Worm (Caenorhabditis elegans) whole organism, L4 larva: ENCODE data around the gene C29A12.6.

Source experiments
- D1046.2 ChIP-seq: fragments of 200-800 bp; sonication (Bioruptor generic); IDR thresholded peaks from 2 replicates; pipeline ENCODE4 v1.3.6; 2022; ENCODE audit warnings: missing genetic modification characterization, missing compliant biosample characterization
- F44E2.7 ChIP-seq: fragments of 200-800 bp; sonication (Bioruptor generic); IDR thresholded peaks from 2 replicates; pipeline ENCODE4 v2.1.2; 2022; ENCODE audit warnings: missing genetic modification characterization, missing compliant biosample characterization
- T20F7.1 ChIP-seq: fragments of 200-800 bp; sonication (Bioruptor generic); optimal IDR thresholded peaks from 2 replicates; lab custom pipeline; 2018; ENCODE audit warnings: mild to moderate bottlenecking, missing genetic modification characterization, missing compliant biosample characterization
- ZK546.5 ChIP-seq, 2 experiments: sonication (generic microtip); optimal IDR thresholded peaks; 2 replicates each; lab custom pipeline; 2017; ENCODE audit warnings: missing biosample characterization in 2 of 2, missing genetic modification characterization in 2 of 2
- aha-1 ChIP-seq: fragments of 150-350 bp; peaks from one replicate; lab custom pipeline; 2014; ENCODE audit warnings: missing biosample characterization, missing genetic modification characterization
- ceh-20 ChIP-seq: fragments of 200-800 bp; sonication (Bioruptor generic); IDR thresholded peaks from 2 replicates; pipeline ENCODE4 v1.3.6; 2022; ENCODE audit warnings: missing genetic modification reagents, missing genetic modification characterization, missing compliant biosample characterization
- ceh-32 ChIP-seq: sonication (generic microtip); optimal IDR thresholded peaks from 2 replicates; lab custom pipeline; 2016; ENCODE audit warnings: mild to moderate bottlenecking, missing genetic modification characterization, missing compliant biosample characterization; ENCODE audit not compliant: poor library complexity
- ceh-82 ChIP-seq: sonication (generic microtip); optimal IDR thresholded peaks from 2 replicates; lab custom pipeline; 2017; ENCODE audit warnings: missing biosample characterization, missing genetic modification characterization
- ces-1 ChIP-seq: fragments of 150-350 bp; sonication (generic microtip); optimal IDR thresholded peaks from 4 replicates; lab custom pipeline; 2014; ENCODE audit warnings: missing biosample characterization, missing genetic modification reagents, missing genetic modification characterization
- daf-16 ChIP-seq, 3 experiments: sonication (generic microtip); optimal IDR thresholded peaks; 2 replicates each; lab custom pipeline; 2016 to 2017; ENCODE audit warnings: missing genetic modification characterization in 3 of 3, missing genetic modification reagents in 3 of 3, mild to moderate bottlenecking in 2 of 3, missing compliant biosample characterization in 2 of 3, missing biosample characterization in 1 of 3, moderate library complexity in 1 of 3
- daf-19 ChIP-seq: fragments of 200-800 bp; sonication (Bioruptor generic); conservative IDR thresholded peaks from 2 replicates; pipeline ENCODE4 v1.3.6; 2022; ENCODE audit warnings: missing genetic modification characterization, missing compliant biosample characterization
- daf-8 ChIP-seq: fragments of 200-800 bp; sonication (Bioruptor generic); IDR thresholded peaks from 2 replicates; pipeline ENCODE4 v1.3.6; 2022; ENCODE audit warnings: missing genetic modification characterization, missing compliant biosample characterization
- dmd-6 ChIP-seq: fragments of 200-800 bp; sonication (Bioruptor generic); IDR thresholded peaks from 2 replicates; pipeline ENCODE4 v1.3.6; 2022; ENCODE audit warnings: missing genetic modification reagents, missing genetic modification characterization, missing compliant biosample characterization
- dmd-9 ChIP-seq: fragments of 200-800 bp; sonication (Bioruptor generic); IDR thresholded peaks from 2 replicates; pipeline ENCODE4 v1.3.6; 2022; ENCODE audit warnings: missing genetic modification reagents, missing genetic modification characterization, missing compliant biosample characterization
- dpl-1 ChIP-seq: fragments of 150-350 bp; optimal IDR thresholded peaks from 2 replicates; lab custom pipeline; 2014; ENCODE audit warnings: missing biosample characterization, missing genetic modification reagents, missing genetic modification characterization
- dve-1 ChIP-seq: sonication (generic microtip); optimal IDR thresholded peaks from 2 replicates; lab custom pipeline; 2017; ENCODE audit warnings: antibody characterized with exemption, mild to moderate bottlenecking, missing genetic modification characterization, missing compliant biosample characterization; ENCODE audit not compliant: insufficient read depth
- hif-1 ChIP-seq, 2 experiments: sonication (generic microtip); optimal IDR thresholded peaks; 2 replicates each; lab custom pipeline; 2016 to 2017; ENCODE audit warnings: missing compliant biosample characterization in 2 of 2, missing genetic modification characterization in 2 of 2, missing genetic modification reagents in 2 of 2, missing genotype in 2 of 2, mild to moderate bottlenecking in 1 of 2
- hlh-11 ChIP-seq: fragments of 200-800 bp; sonication (Bioruptor generic); optimal IDR thresholded peaks from 2 replicates; lab custom pipeline; 2018; ENCODE audit warnings: mild to moderate bottlenecking, missing genetic modification characterization, missing compliant biosample characterization
- hlh-30 ChIP-seq: sonication (generic microtip); optimal IDR thresholded peaks from 2 replicates; lab custom pipeline; 2017; ENCODE audit warnings: antibody characterized with exemption, mild to moderate bottlenecking, missing genetic modification characterization, missing compliant biosample characterization; ENCODE audit not compliant: insufficient read depth
- jun-1 ChIP-seq: fragments of 150-350 bp; optimal IDR thresholded peaks from 2 replicates; lab custom pipeline; 2014; ENCODE audit warnings: missing biosample characterization, missing genetic modification reagents, missing genetic modification characterization
- lin-1 ChIP-seq: fragments of 200-800 bp; sonication (Bioruptor generic); IDR thresholded peaks from 2 replicates; pipeline ENCODE4 v1.3.6; 2022; ENCODE audit warnings: missing genetic modification reagents, missing genetic modification characterization, missing compliant biosample characterization
- lin-39 ChIP-seq: fragments of 150-350 bp; optimal IDR thresholded peaks from 2 replicates; lab custom pipeline; 2014; ENCODE audit warnings: missing biosample characterization, missing genetic modification reagents, missing genetic modification characterization
- mdl-1 ChIP-seq, 2 experiments: fragments of 150-350 bp in 1 of 2; sonication (generic microtip) in 1 of 2; optimal IDR thresholded peaks; 2 replicates each; lab custom pipeline; 2014 to 2017; ENCODE audit warnings: missing biosample characterization in 2 of 2, missing genetic modification characterization in 2 of 2
- mdt-29 ChIP-seq: fragments of 200-800 bp; sonication (Bioruptor generic); IDR thresholded peaks from 2 replicates; pipeline ENCODE4 v1.3.6; 2022; ENCODE audit warnings: missing genetic modification reagents, missing genetic modification characterization, missing compliant biosample characterization
- nhr-10 ChIP-seq: fragments of 150-350 bp; optimal IDR thresholded peaks from 2 replicates; lab custom pipeline; 2014; ENCODE audit warnings: missing biosample characterization, missing genetic modification characterization
- nhr-102 ChIP-seq: sonication (generic microtip); optimal IDR thresholded peaks from 2 replicates; lab custom pipeline; 2016; ENCODE audit warnings: mild to moderate bottlenecking, missing genetic modification characterization, moderate library complexity, missing compliant biosample characterization
- nhr-11 ChIP-seq: fragments of 150-350 bp; optimal IDR thresholded peaks from 2 replicates; lab custom pipeline; 2014; ENCODE audit warnings: missing biosample characterization, missing genetic modification characterization
- nhr-25 ChIP-seq: sonication (generic microtip); optimal IDR thresholded peaks from 2 replicates; lab custom pipeline; 2017; ENCODE audit warnings: missing genetic modification characterization, mild to moderate bottlenecking, missing compliant biosample characterization, antibody characterized with exemption, moderate library complexity, borderline replicate concordance; ENCODE audit not compliant: insufficient read depth
- nhr-28 ChIP-seq: fragments of 150-350 bp; optimal IDR thresholded peaks from 2 replicates; lab custom pipeline; 2014; ENCODE audit warnings: missing biosample characterization, missing genetic modification characterization
- nhr-41 ChIP-seq: fragments of 200-800 bp; sonication (Bioruptor generic); IDR thresholded peaks from 2 replicates; pipeline ENCODE4 v1.3.6; 2022; ENCODE audit warnings: missing genetic modification reagents, missing genetic modification characterization, missing compliant biosample characterization
- nhr-48 ChIP-seq: sonication (generic microtip); optimal IDR thresholded peaks from 2 replicates; lab custom pipeline; 2016; ENCODE audit warnings: mild to moderate bottlenecking, missing genetic modification characterization, missing compliant biosample characterization
- nhr-6 ChIP-seq: fragments of 150-350 bp; optimal IDR thresholded peaks from 2 replicates; lab custom pipeline; 2014; ENCODE audit warnings: missing biosample characterization, missing genetic modification characterization
- nhr-77 ChIP-seq: fragments of 150-350 bp; optimal IDR thresholded peaks from 2 replicates; lab custom pipeline; 2014; ENCODE audit warnings: missing biosample characterization, missing genetic modification characterization
- pha-4 ChIP-seq, 2 experiments: fragments of 150-350 bp in 1 of 2; fragments of 200-800 bp in 1 of 2; sonication (Bioruptor generic) in 1 of 2; IDR thresholded peaks in 1 of 2; optimal IDR thresholded peaks in 1 of 2; 2 replicates each; pipeline versions ENCODE4 v1.3.6 to Lab custom; 2014 to 2022; ENCODE audit warnings: missing genetic modification characterization in 2 of 2, missing genetic modification reagents in 2 of 2, missing biosample characterization in 1 of 2, missing compliant biosample characterization in 1 of 2
- php-3 ChIP-seq: fragments of 200-800 bp; sonication (Bioruptor generic); IDR thresholded peaks from 2 replicates; pipeline ENCODE4 v1.3.6; 2022; ENCODE audit warnings: missing genetic modification reagents, missing genetic modification characterization, missing compliant biosample characterization
- pqm-1 ChIP-seq: sonication (generic microtip); optimal IDR thresholded peaks from 2 replicates; lab custom pipeline; 2017; ENCODE audit warnings: missing biosample characterization, missing genetic modification characterization
- saeg-2 ChIP-seq: fragments of 200-800 bp; sonication (Bioruptor generic); IDR thresholded peaks from 2 replicates; pipeline ENCODE4 v1.3.6; 2022; ENCODE audit warnings: missing genetic modification reagents, missing genetic modification characterization, missing compliant biosample characterization
- snpc-1.2 ChIP-seq: fragments of 200-800 bp; sonication (Bioruptor generic); IDR thresholded peaks from 2 replicates; pipeline ENCODE4 v1.3.6; 2022; ENCODE audit warnings: missing genetic modification reagents, missing genetic modification characterization, missing compliant biosample characterization
- spr-3 ChIP-seq: fragments of 200-800 bp; sonication (Bioruptor generic); optimal IDR thresholded peaks from 2 replicates; lab custom pipeline; 2018; ENCODE audit warnings: mild to moderate bottlenecking, missing genetic modification characterization, missing compliant biosample characterization
- tra-1 ChIP-seq: fragments of 200-800 bp; sonication (Bioruptor generic); IDR thresholded peaks from 2 replicates; pipeline ENCODE4 v1.3.6; 2022; ENCODE audit warnings: missing genetic modification reagents, missing genetic modification characterization, missing compliant biosample characterization
- unc-130 ChIP-seq: sonication (generic microtip); optimal IDR thresholded peaks from 2 replicates; lab custom pipeline; 2016; ENCODE audit warnings: missing genetic modification reagents, missing genetic modification characterization, missing compliant biosample characterization
- unc-62 ChIP-seq, 3 experiments: fragments of 150-350 bp in 1 of 3; sonication (generic microtip); optimal IDR thresholded peaks in 2 of 3; peaks in 1 of 3; 1 replicate in 1 of 3; 2 replicates in 2 of 3; lab custom pipeline; 2014 to 2017; ENCODE audit warnings: missing biosample characterization in 3 of 3, missing genetic modification characterization in 3 of 3, missing genetic modification reagents in 3 of 3, missing genotype in 1 of 3
- ztf-7 ChIP-seq: fragments of 150-350 bp; optimal IDR thresholded peaks from 2 replicates; lab custom pipeline; 2014; ENCODE audit warnings: missing biosample characterization, missing genetic modification characterization

C29A12.6 gene

ce11 chrV:10846893-10847292 lies at the start of gene C29A12.6:
TSS of gene C29A12.6 (plus strand) at chrV:10847193.
- TF ChIP-seq aha-1 (tag; lab: Kevin White, UChicago) (peak; percentile 13), daf-8 (no peak)

- no peak for TF ChIP-seq D1046.2 (GFP tag; lab: Robert Waterston, UW)
- TF ChIP-seq nhr-11: no peak
- TF ChIP-seq pha-4 (GFP tag; IDR thresholded peaks at IDR 0.05; lab: Robert Waterston, UW): no peak
- TF ChIP-seq pha-4 (tag; optimal IDR thresholded peaks at IDR 0.05; lab: Kevin White, UChicago): no peak
- no peak for TF ChIP-seq daf-8
Measured at ce11 chrV:10798090-10798489, 48.9 kb upstream of the C29A12.6 start, which contains the start of gene srh-184. TSS of gene srh-184 (minus strand) at chrV:10798190.

- TF ChIP-seq nhr-48 (tag; lab: Kevin White, UChicago) (peak; percentile 30), mdt-29 (GFP tag; lab: Robert Waterston, UW) (no peak), dve-1 (tag; lab: Kevin White, UChicago) (peak; percentile 67), nhr-25 (tag; lab: Kevin White, UChicago) (no peak), ceh-32 (no peak), daf-16 (GFP tag; optimal IDR thresholded peaks at IDR 0.05; lab: Kevin White, UChicago) (no peak), daf-16 (tag; optimal IDR thresholded peaks at IDR 0.05; lab: Kevin White, UChicago) (peak; percentile 89), pha-4 (GFP tag; IDR thresholded peaks at IDR 0.05; lab: Robert Waterston, UW) (peak; percentile 27; the same call in 1 of the 2 replicates), pha-4 (tag; optimal IDR thresholded peaks at IDR 0.05; lab: Kevin White, UChicago) (no peak), saeg-2 (GFP tag; lab: Robert Waterston, UW) (peak; percentile 42; the same call in 1 of the 2 replicates), nhr-41 (peak; percentile 85), D1046.2 (GFP tag; lab: Robert Waterston, UW) (no peak), dpl-1 (no peak), ZK546.5 (tag; optimal IDR thresholded peaks at IDR 0.05; lab: Kevin White, UChicago) (no peak), dmd-9 (GFP tag; lab: Robert Waterston, UW) (no peak), php-3 (GFP tag; lab: Robert Waterston, UW) (peak; percentile 97), unc-130 (GFP tag; lab: Kevin White, UChicago) (no peak), aha-1 (tag; lab: Kevin White, UChicago) (peak; percentile 36), unc-62 (GFP tag; optimal IDR thresholded peaks at IDR 0.05 in 1 of 2; lab: Kevin White, UChicago) (peak; percentile 51 to 96), unc-62 (tag; optimal IDR thresholded peaks at IDR 0.05; lab: Kevin White, UChicago) (no peak), hif-1 (tag; optimal IDR thresholded peaks at IDR 0.05; lab: Kevin White, UChicago) (no peak), dmd-6 (peak; percentile 95), ceh-20 (GFP tag; lab: Robert Waterston, UW) (peak; percentile 63; the same call in 1 of the 2 replicates), daf-19 (no peak), hlh-11 (peak; percentile 91), tra-1 (GFP tag; lab: Robert Waterston, UW) (peak; percentile 66; the same call in 1 of the 2 replicates), mdl-1 (tag; optimal IDR thresholded peaks at IDR 0.05; lab: Kevin White, UChicago) (peak in 1 of 2 experiments; percentile 39), hlh-30 (tag; lab: Kevin White, UChicago) (peak; percentile 55), pqm-1 (tag; lab: Kevin White, UChicago) (peak; percentile 93), lin-1 (peak; percentile 66; the same call in 1 of the 2 replicates), nhr-102 (peak; percentile 42), nhr-28 (tag; lab: Kevin White, UChicago) (peak; percentile 84), nhr-77 (tag; lab: Kevin White, UChicago) (peak; percentile 64)
Measured at ce11 chrV:10801154-10801553, 45.8 kb upstream of the C29A12.6 start, which contains the start of gene D1054.18. TSS of gene D1054.18 (minus strand) at chrV:10801198.

- TF ChIP-seq F44E2.7: no peak
- TF ChIP-seq nhr-77 (tag; lab: Kevin White, UChicago): peak; percentile 70
- no peak for TF ChIP-seq nhr-6 (tag; lab: Kevin White, UChicago)
- no peak for TF ChIP-seq spr-3
- TF ChIP-seq T20F7.1 (GFP tag; lab: Kevin White, UChicago): peak; percentile 34
- no peak for TF ChIP-seq nhr-10 (tag; lab: Kevin White, UChicago)
- peak; percentile 67 for TF ChIP-seq pqm-1 (tag; lab: Kevin White, UChicago)
- no peak for TF ChIP-seq lin-39
- TF ChIP-seq nhr-48 (tag; lab: Kevin White, UChicago): peak; percentile 83
- no peak for TF ChIP-seq ces-1 (GFP tag; lab: Kevin White, UChicago)
- TF ChIP-seq ceh-82 (tag; lab: Kevin White, UChicago): no peak
- TF ChIP-seq snpc-1.2 (GFP tag; lab: Robert Waterston, UW): no peak
- no peak for TF ChIP-seq jun-1 (tag; lab: Kevin White, UChicago)
- peak; percentile 88 for TF ChIP-seq nhr-102
- peak; percentile 90 for TF ChIP-seq lin-1
- TF ChIP-seq ztf-7 (tag; lab: Kevin White, UChicago): no peak
- 0 out of 2 replicates have a peak, but pooled peaks have one; percentile 54 for TF ChIP-seq nhr-41
Measured at ce11 chrV:10802060-10802459, 44.9 kb upstream of the C29A12.6 start.
